Fruit fly (Drosophila melanogaster): Measurements from ENCODE around the gene CG13857.

The CG13857 gene

DNA sequence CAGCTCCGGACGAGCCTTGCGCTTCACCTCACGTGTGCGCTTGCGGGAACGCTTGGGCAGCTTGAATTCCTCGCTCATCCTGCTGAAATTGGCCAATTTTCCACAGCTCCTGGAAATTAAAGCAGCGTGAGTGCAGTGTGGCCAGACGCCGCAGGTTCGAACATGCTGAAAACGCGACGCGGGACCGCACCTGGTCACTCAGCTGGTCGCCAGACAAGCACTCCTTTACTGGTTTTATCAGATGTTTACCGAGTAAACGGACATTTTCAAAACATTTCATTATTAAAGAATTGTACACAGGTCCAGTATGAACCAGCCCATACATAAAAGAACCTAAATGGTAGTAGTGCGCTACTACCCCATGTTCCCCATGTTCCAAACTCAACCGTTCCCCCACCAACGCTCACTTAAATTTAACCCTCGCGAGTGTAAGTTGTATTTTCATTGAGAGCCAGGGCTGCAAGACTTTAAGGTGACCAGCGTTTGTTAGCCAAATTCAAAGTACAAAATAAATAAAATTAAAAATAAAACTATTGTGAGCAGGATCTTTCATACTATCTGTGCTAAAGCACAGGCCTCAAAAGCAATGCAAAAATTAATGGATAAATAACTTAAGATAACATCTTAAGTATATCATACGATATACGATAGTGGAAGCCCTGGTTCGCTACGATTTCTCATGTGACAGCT is 31.5 kb downstream of the CG13857 start, which contains the start of the genes JMJD6, CG7071 and Muted (continued):
- TF ChIP-seq en (GFP tag; optimal IDR thresholded peaks at IDR 0.05) (peak; percentile 73), Dip3 (GFP tag; optimal IDR thresholded peaks at IDR 0.05) (peak; percentile 91), CG10321 (GFP tag; IDR thresholded peaks at IDR 0.05) (peak; percentile 40; the same call in 1 of the 2 replicates), Fer2 (tag; optimal IDR thresholded peaks at IDR 0.05) (peak; percentile 92), CG8290 (GFP tag; optimal IDR thresholded peaks at IDR 0.05) (peak; percentile 35), CG8290 (tag; optimal IDR thresholded peaks at IDR 0.05) (peak; percentile 37 to 76), CG11456 (GFP tag; IDR thresholded peaks at IDR 0.05) (peak; percentile 93), trem (tag; optimal IDR thresholded peaks at IDR 0.05) (peak; percentile 82), esg (GFP tag; conservative IDR thresholded peaks at IDR 0.05) (peak; percentile 85), NFAT (GFP tag; IDR thresholded peaks at IDR 0.05) (peak; percentile 89), HmgD (GFP tag; optimal IDR thresholded peaks at IDR 0.05) (peak; percentile 78), ftz-f1 (GFP tag; optimal IDR thresholded peaks at IDR 0.05) (peak; percentile 74), gsb (GFP tag; IDR thresholded peaks at IDR 0.05) (peak; percentile 66), Sin3A (optimal IDR thresholded peaks at IDR 0.05) (peak; percentile 88), crol (GFP tag; IDR thresholded peaks at IDR 0.05) (no peak), pnt (GFP tag; optimal IDR thresholded peaks at IDR 0.05) (peak; percentile 89), CG3407 (GFP tag; optimal IDR thresholded peaks at IDR 0.05) (peak; percentile 64), toy (GFP tag; IDR thresholded peaks at IDR 0.05) (peak; percentile 42; the same call in 1 of the 2 replicates), fd3F (GFP tag; optimal IDR thresholded peaks at IDR 0.05) (peak; percentile 90), Awh (GFP tag; IDR thresholded peaks at IDR 0.05) (peak; percentile 85), C15 (GFP tag; IDR thresholded peaks at IDR 0.05) (peak; percentile 74), Oaz (GFP tag; IDR thresholded peaks at IDR 0.05) (peak; percentile 88), bbx (GFP tag; IDR thresholded peaks at IDR 0.05; ENCODE audit: partially characterized antibody) (peak; percentile 63; the same call in 1 of the 2 replicates), CG12104 (GFP tag; optimal IDR thresholded peaks at IDR 0.05) (peak; percentile 91), CG17328 (GFP tag; IDR thresholded peaks at IDR 0.05) (peak; percentile 88), Nf-YC (tag; optimal IDR thresholded peaks at IDR 0.05) (peak; percentile 78), pfk (GFP tag; optimal IDR thresholded peaks at IDR 0.05) (peak; percentile 97), CG17802 (tag; optimal IDR thresholded peaks at IDR 0.05) (peak; percentile 76), CG14050 (GFP tag; IDR thresholded peaks at IDR 0.05) (peak; percentile 85), Gug (GFP tag; IDR thresholded peaks at IDR 0.05) (peak; percentile 87), CG9797 (GFP tag; optimal IDR thresholded peaks at IDR 0.05) (peak; percentile 89), CG5245 (GFP tag; optimal IDR thresholded peaks at IDR 0.05) (peak; percentile 84), run (tag; optimal IDR thresholded peaks at IDR 0.05) (peak; percentile 78), Nf-YA (GFP tag; IDR thresholded peaks at IDR 0.05) (peak; percentile 53; the same call in 1 of the 2 replicates), HLH3B (GFP tag; IDR thresholded peaks at IDR 0.05) (peak; percentile 92), CG7839 (tag; optimal IDR thresholded peaks at IDR 0.05) (peak; percentile 85), aop (GFP tag; IDR thresholded peaks at IDR 0.05) (peak; percentile 66; the same call in 1 of the 2 replicates), CG9727 (GFP tag; optimal IDR thresholded peaks at IDR 0.05) (peak; percentile 89), Hr78 (GFP tag; optimal IDR thresholded peaks at IDR 0.05) (peak in 1 of 2 experiments; percentile 52), CTCF (GFP tag; optimal IDR thresholded peaks at IDR 0.05) (peak; percentile 18), amos (GFP tag; IDR thresholded peaks at IDR 0.05; ENCODE audit: partially characterized antibody) (peak; percentile 69), D19A (tag; optimal IDR thresholded peaks at IDR 0.05) (peak; percentile 70), cg (GFP tag; optimal IDR thresholded peaks at IDR 0.05) (no peak), CG18262 (tag; optimal IDR thresholded peaks at IDR 0.05) (peak; percentile 76), Max (GFP tag; optimal IDR thresholded peaks at IDR 0.05) (peak; percentile 92), ham (GFP tag; IDR thresholded peaks at IDR 0.05) (peak; percentile 59; the same call in 1 of the 2 replicates), Sry-β (GFP tag; optimal IDR thresholded peaks at IDR 0.05) (peak; percentile 56), CG16813 (GFP tag; IDR thresholded peaks at IDR 0.05; ENCODE audit: partially characterized antibody) (peak; percentile 74), CG9932 (GFP tag; IDR thresholded peaks at IDR 0.05) (peak; percentile 98), CG3726 (GFP tag; IDR thresholded peaks at IDR 0.05) (peak; percentile 84; the same call in 2 of the 3 replicates), shn (GFP tag; optimal IDR thresholded peaks at IDR 0.05) (peak; percentile 83)
